Fruit fly (Drosophila melanogaster) whole organism, adult: ENCODE results near the gene Dab.

Experiments used
- CG11617 ChIP-seq: fragments of 200-800 bp; sonication (Bioruptor generic); optimal IDR thresholded peaks from 2 replicates; lab custom pipeline; 2017; ENCODE audit warnings: mild to moderate bottlenecking, missing biosample characterization, missing genetic modification reagents, missing genetic modification characterization
- CG12768 ChIP-seq: fragments of 200-800 bp; sonication (Bioruptor generic); optimal IDR thresholded peaks from 2 replicates; lab custom pipeline; 2017; ENCODE audit warnings: missing biosample characterization, missing genetic modification characterization, mild to moderate bottlenecking, moderate library complexity, missing genetic modification reagents
- CG14711 ChIP-seq: fragments of 200-800 bp; sonication (Bioruptor generic); optimal IDR thresholded peaks from 2 replicates; lab custom pipeline; 2018; ENCODE audit warnings: missing biosample characterization, mild to moderate bottlenecking, missing genetic modification characterization, moderate library complexity
- CG1620 ChIP-seq: fragments of 200-800 bp; sonication (Bioruptor generic); optimal IDR thresholded peaks from 2 replicates; lab custom pipeline; 2016; ENCODE audit warnings: missing biosample characterization, missing genetic modification characterization
- CG33017 ChIP-seq: fragments of 200-800 bp; sonication (Bioruptor generic); optimal IDR thresholded peaks from 2 replicates; lab custom pipeline; 2018; ENCODE audit warnings: missing biosample characterization, mild to moderate bottlenecking, missing genetic modification characterization, moderate library complexity
- CG5204 ChIP-seq: fragments of 200-800 bp; sonication (Bioruptor generic); optimal IDR thresholded peaks from 2 replicates; lab custom pipeline; 2016; ENCODE audit warnings: missing biosample characterization, missing genetic modification characterization
- CG7045 ChIP-seq: fragments of 200-800 bp; sonication (Bioruptor generic); optimal IDR thresholded peaks from 2 replicates; lab custom pipeline; 2017; ENCODE audit warnings: missing biosample characterization, mild to moderate bottlenecking, missing genetic modification characterization
- CG7101 ChIP-seq: fragments of 200-800 bp; sonication (Bioruptor generic); optimal IDR thresholded peaks from 2 replicates; lab custom pipeline; 2018; ENCODE audit warnings: missing biosample characterization, mild to moderate bottlenecking, missing genetic modification characterization, moderate library complexity
- Clk ChIP-seq: fragments of 200-800 bp; sonication (Bioruptor generic); optimal IDR thresholded peaks from 2 replicates; lab custom pipeline; 2017; ENCODE audit warnings: missing biosample characterization, missing genetic modification characterization
- Crg-1 ChIP-seq: fragments of 200-800 bp; sonication (Bioruptor generic); optimal IDR thresholded peaks from 2 replicates; lab custom pipeline; 2016; ENCODE audit warnings: missing biosample characterization, missing genetic modification characterization
- Hr96 ChIP-seq: fragments of 200-800 bp; sonication (Bioruptor generic); optimal IDR thresholded peaks from 2 replicates; lab custom pipeline; 2016; ENCODE audit warnings: missing biosample characterization, missing genetic modification characterization
- Mnt ChIP-seq: fragments of 200-800 bp; sonication (Bioruptor generic); optimal IDR thresholded peaks from 2 replicates; lab custom pipeline; 2016; ENCODE audit warnings: missing biosample characterization, mild to moderate bottlenecking, missing genetic modification characterization
- bab1 ChIP-seq: fragments of 200-800 bp; sonication (Bioruptor generic); optimal IDR thresholded peaks from 3 replicates; lab custom pipeline; 2019; ENCODE audit warnings: missing biosample characterization, mild to moderate bottlenecking, missing genetic modification characterization, moderate library complexity
- cic ChIP-seq: fragments of 200-800 bp; sonication (Bioruptor generic); optimal IDR thresholded peaks from 2 replicates; lab custom pipeline; 2017; ENCODE audit warnings: missing biosample characterization, mild to moderate bottlenecking, missing genetic modification characterization, moderate library complexity
- cnc ChIP-seq, 2 experiments: fragments of >200 bp; optimal IDR thresholded peaks; 2 replicates each; lab custom pipeline; 2017
- kay ChIP-seq: fragments of 200-800 bp; sonication (Bioruptor generic); peaks from one replicate; lab custom pipeline; 2016; ENCODE audit warnings: missing biosample characterization, missing genetic modification characterization, borderline replicate concordance
- ovo ChIP-seq: fragments of 200-800 bp; sonication (Bioruptor generic); optimal IDR thresholded peaks from 2 replicates; lab custom pipeline; 2016; ENCODE audit warnings: missing biosample characterization, missing genetic modification characterization
- pad ChIP-seq: fragments of 200-800 bp; sonication (Bioruptor generic); optimal IDR thresholded peaks from 3 replicates; lab custom pipeline; 2017; ENCODE audit warnings: missing biosample characterization, missing genetic modification characterization, mild to moderate bottlenecking, moderate library complexity, missing genetic modification reagents
- tj ChIP-seq: fragments of 200-800 bp; sonication (Bioruptor generic); optimal IDR thresholded peaks from 3 replicates; lab custom pipeline; 2017; ENCODE audit warnings: missing biosample characterization, mild to moderate bottlenecking, missing genetic modification characterization, moderate library complexity
- toe ChIP-seq: fragments of 200-800 bp; sonication (Bioruptor generic); optimal IDR thresholded peaks from 2 replicates; lab custom pipeline; 2016; ENCODE audit warnings: missing biosample characterization, missing genetic modification characterization

The Dab gene

dm6 chr3L:16711430-16712228, at the start of gene Dab, which contains the start of the genes CG43954 and Lasp:
TSS of gene Dab (plus strand) at chr3L:16712126.
TSS of gene CG43954 (minus strand) at chr3L:16711677.
TSS of gene Lasp (minus strand) at chr3L:16711677.
- no peak for TF ChIP-seq CG5204 (GFP tag; lab: Kevin White, UChicago)
- peak; percentile 11 for TF ChIP-seq Hr96
- TF ChIP-seq Mnt: peak; percentile 64
- peak; percentile 27 for TF ChIP-seq CG12768 (GFP tag; lab: Kevin White, UChicago)
- TF ChIP-seq bab1 (GFP tag; lab: Kevin White, UChicago): peak; percentile 41
- peak; percentile 47 for TF ChIP-seq CG1620
- TF ChIP-seq CG33017 (tag; lab: Kevin White, UChicago): peak; percentile 48
- peak; percentile 56 for TF ChIP-seq cic (GFP tag; lab: Kevin White, UChicago)
- no peak for TF ChIP-seq toe (GFP tag; lab: Kevin White, UChicago)
- TF ChIP-seq CG7045: no peak
- no peak for TF ChIP-seq cnc (optimal IDR thresholded peaks at IDR 0.05; lab: Kevin White, UChicago)
- no peak for TF ChIP-seq Crg-1
- no peak for TF ChIP-seq Clk
- peak; percentile 54 for TF ChIP-seq CG7101 (tag; lab: Kevin White, UChicago)
- TF ChIP-seq pad: no peak
- peak; percentile 63 for TF ChIP-seq ovo (GFP tag; lab: Kevin White, UChicago)
- no peak for TF ChIP-seq CG11617
- no peak for TF ChIP-seq kay (GFP tag; lab: Kevin White, UChicago)
- TF ChIP-seq tj: peak; percentile 33
- TF ChIP-seq CG14711 (tag; lab: Kevin White, UChicago): no peak

dm6 chr3L:16664146-16664722, 47.7 kb upstream of the Dab start:
- no peak for TF ChIP-seq cic (GFP tag; lab: Kevin White, UChicago)
- TF ChIP-seq CG33017 (tag; lab: Kevin White, UChicago): no peak
- TF ChIP-seq cnc (optimal IDR thresholded peaks at IDR 0.05; lab: Kevin White, UChicago): no peak
- no peak for TF ChIP-seq ovo (GFP tag; lab: Kevin White, UChicago)
- no peak for TF ChIP-seq Hr96
- no peak for TF ChIP-seq CG7101 (tag; lab: Kevin White, UChicago)
- TF ChIP-seq kay (GFP tag; lab: Kevin White, UChicago): no peak
- no peak for TF ChIP-seq CG7045
- no peak for TF ChIP-seq tj
- no peak for TF ChIP-seq pad
- TF ChIP-seq bab1 (GFP tag; lab: Kevin White, UChicago): no peak
- TF ChIP-seq CG11617: no peak
- TF ChIP-seq Crg-1: no peak
- no peak for TF ChIP-seq Clk
- no peak for TF ChIP-seq CG12768 (GFP tag; lab: Kevin White, UChicago)
- no peak for TF ChIP-seq toe (GFP tag; lab: Kevin White, UChicago)
- TF ChIP-seq Mnt: no peak
- no peak for TF ChIP-seq CG14711 (tag; lab: Kevin White, UChicago)
- TF ChIP-seq CG1620: no peak
- no peak for TF ChIP-seq CG5204 (GFP tag; lab: Kevin White, UChicago)

DNA sequence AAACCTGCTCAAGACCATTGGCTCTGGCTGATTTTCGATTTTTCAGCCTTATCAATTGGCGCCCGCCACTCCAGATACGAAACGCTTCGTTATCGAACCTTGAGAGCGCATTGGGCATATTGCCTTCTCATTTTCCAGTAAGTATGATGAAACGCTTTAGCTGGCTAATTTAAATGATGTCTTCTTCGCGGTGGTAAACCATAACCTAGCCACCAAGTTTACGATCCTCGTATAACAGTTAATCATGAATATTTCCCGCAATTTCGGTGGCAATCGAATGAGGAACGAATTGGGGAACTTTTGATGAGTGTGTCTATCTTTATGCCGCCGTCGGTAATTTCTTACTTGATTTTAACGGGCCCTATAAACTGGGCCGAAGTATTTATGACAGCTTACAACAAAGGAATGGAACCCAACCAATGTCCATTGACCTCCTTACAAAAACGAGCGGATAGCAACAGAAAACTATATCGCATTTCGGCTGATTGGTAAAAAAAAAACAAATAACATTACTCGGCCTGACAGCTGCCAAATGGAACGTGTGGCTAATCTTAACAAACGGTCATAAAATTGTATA, 45.4 kb upstream of the Dab start:
- peak; percentile 27 for TF ChIP-seq kay (GFP tag; lab: Kevin White, UChicago)
- no peak for TF ChIP-seq CG33017 (tag; lab: Kevin White, UChicago)

- TF ChIP-seq Crg-1 (no peak), toe (GFP tag; lab: Kevin White, UChicago) (no peak), bab1 (GFP tag; lab: Kevin White, UChicago) (no peak), CG33017 (tag; lab: Kevin White, UChicago) (peak; percentile 16), pad (no peak), kay (GFP tag; lab: Kevin White, UChicago) (peak; percentile 40), Mnt (no peak), CG7101 (tag; lab: Kevin White, UChicago) (no peak), CG12768 (GFP tag; lab: Kevin White, UChicago) (peak; percentile 3), CG5204 (GFP tag; lab: Kevin White, UChicago) (peak; percentile 1), tj (no peak), cic (GFP tag; lab: Kevin White, UChicago) (peak; percentile 37)
These were observed 44.1 kb upstream of the Dab start, which contains the start of gene Galphaf for dm6 chr3L:16667663-16668465. TSS of gene Galphaf (minus strand) at chr3L:16667934.

DNA sequence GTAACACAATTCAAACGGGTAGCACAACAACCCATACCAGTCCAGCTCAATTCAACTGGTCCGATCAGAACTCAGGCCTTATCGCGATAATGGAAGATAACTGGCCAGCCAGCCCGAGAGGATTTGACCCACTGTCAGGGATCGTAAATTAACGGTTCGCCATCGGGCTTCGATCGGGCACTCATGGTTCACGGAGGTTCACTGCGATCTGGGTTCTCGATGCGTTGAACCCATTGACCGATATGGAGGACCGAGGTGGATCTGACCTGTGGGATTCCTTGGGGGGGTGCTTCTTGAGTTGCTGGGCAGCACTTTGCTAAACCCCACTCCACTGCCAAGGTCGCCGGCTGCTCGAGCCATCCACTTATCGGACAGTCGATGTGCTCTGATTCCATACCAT, 43.1 kb upstream of the Dab start:
- TF ChIP-seq CG7045 (no peak), pad (no peak)

- TF ChIP-seq bab1 (GFP tag; lab: Kevin White, UChicago): no peak
- TF ChIP-seq Clk: no peak
- peak; percentile 32 for TF ChIP-seq kay (GFP tag; lab: Kevin White, UChicago)
- no peak for TF ChIP-seq tj
- no peak for TF ChIP-seq CG33017 (tag; lab: Kevin White, UChicago)
- peak; percentile 46 for TF ChIP-seq cic (GFP tag; lab: Kevin White, UChicago)
- TF ChIP-seq Mnt: no peak
- TF ChIP-seq CG7045: peak; percentile 40
- TF ChIP-seq pad: no peak
- peak; percentile 40 for TF ChIP-seq CG12768 (GFP tag; lab: Kevin White, UChicago)
- no peak for TF ChIP-seq CG11617
- peak; percentile 29 for TF ChIP-seq Crg-1
- TF ChIP-seq CG5204 (GFP tag; lab: Kevin White, UChicago): no peak
- TF ChIP-seq toe (GFP tag; lab: Kevin White, UChicago): no peak
- TF ChIP-seq Hr96: no peak
- no peak for TF ChIP-seq cnc (optimal IDR thresholded peaks at IDR 0.05; lab: Kevin White, UChicago)
- no peak for TF ChIP-seq CG14711 (tag; lab: Kevin White, UChicago)
- peak; percentile 25 for TF ChIP-seq CG7101 (tag; lab: Kevin White, UChicago)
- TF ChIP-seq CG1620: peak; percentile 12
These were observed 41.7 kb upstream of the Dab start for dm6 chr3L:16670195-16670594.
